Worm (Caenorhabditis elegans) whole organism, L4/young adult: ENCODE measurements around the gene str-112.

Source experiments
- W03F9.2 ChIP-seq: fragments of 150-350 bp; optimal IDR thresholded peaks from 2 replicates; lab custom pipeline; 2014; ENCODE audit warnings: missing biosample characterization, missing genetic modification characterization
- dao-5 ChIP-seq: sonication (generic microtip); optimal IDR thresholded peaks from 2 replicates; lab custom pipeline; 2016; ENCODE audit warnings: missing genotype, missing genetic modification characterization, moderate library complexity, missing compliant biosample characterization
- him-1 ChIP-seq: sonication (generic microtip); optimal IDR thresholded peaks from 2 replicates; lab custom pipeline; 2016; ENCODE audit warnings: missing genotype, missing genetic modification reagents, missing genetic modification characterization, missing compliant biosample characterization

- TF ChIP-seq dao-5 (tag; lab: Kevin White, UChicago) (no peak), him-1 (tag; lab: Kevin White, UChicago) (no peak), W03F9.2 (no peak)
Measured at ce11 chrV:7123979-7124378, 14.2 kb downstream of the str-112 start.
